Fruit fly (Drosophila melanogaster) whole organism, embryonic: ENCODE results near the gene Sclp.

Experiments
- Atf-2 ChIP-seq: fragments of 200-800 bp; sonication (Bioruptor generic); optimal IDR thresholded peaks from 2 replicates; lab custom pipeline; 2016; ENCODE audit warnings: missing biosample characterization, missing genetic modification characterization
- B-H1 ChIP-seq: fragments of 200-800 bp; sonication (Bioruptor generic); IDR thresholded peaks from 3 replicates; pipeline ENCODE4 v1.3.6; 2022; ENCODE audit warnings: missing biosample characterization, missing genetic modification characterization
- CG10979 ChIP-seq: fragments of 200-800 bp; sonication (Bioruptor generic); optimal IDR thresholded peaks from 2 replicates; lab custom pipeline; 2018; ENCODE audit warnings: missing biosample characterization, mild to moderate bottlenecking, missing genetic modification characterization, moderate library complexity
- CG11085 ChIP-seq: fragments of 200-800 bp; sonication (Bioruptor generic); IDR thresholded peaks from 2 replicates; pipeline ENCODE4 v1.3.6; 2022; ENCODE audit warnings: missing biosample characterization, missing genetic modification characterization
- CG11504 ChIP-seq: fragments of 200-800 bp; sonication (Bioruptor generic); optimal IDR thresholded peaks from 3 replicates; lab custom pipeline; 2019; ENCODE audit warnings: missing biosample characterization, mild to moderate bottlenecking, missing genetic modification characterization, moderate library complexity
- CG12104 ChIP-seq: fragments of 200-800 bp; sonication (Bioruptor generic); optimal IDR thresholded peaks from 3 replicates; lab custom pipeline; 2016; ENCODE audit warnings: missing biosample characterization, missing genetic modification characterization
- CG1233 ChIP-seq: fragments of 200-800 bp; sonication (Bioruptor generic); optimal IDR thresholded peaks from 4 replicates; lab custom pipeline; 2018; ENCODE audit warnings: missing biosample characterization, mild to moderate bottlenecking, missing genetic modification characterization
- CG12659 ChIP-seq: fragments of 200-800 bp; sonication (Bioruptor generic); optimal IDR thresholded peaks from 3 replicates; lab custom pipeline; 2017; ENCODE audit warnings: mild to moderate bottlenecking, missing biosample characterization, missing genetic modification reagents, missing genetic modification characterization
- CG14014 ChIP-seq: fragments of 200-800 bp; sonication (Bioruptor generic); IDR thresholded peaks from 2 replicates; pipeline ENCODE4 v1.3.6; 2022; ENCODE audit warnings: missing biosample characterization, missing genetic modification characterization
- CG15514 ChIP-seq: fragments of 200-800 bp; sonication (Bioruptor generic); optimal IDR thresholded peaks from 3 replicates; lab custom pipeline; 2017; ENCODE audit warnings: missing biosample characterization, missing genetic modification characterization, mild to moderate bottlenecking, moderate library complexity, missing genetic modification reagents
- CG1792 ChIP-seq: fragments of 200-800 bp; sonication (Bioruptor generic); optimal IDR thresholded peaks from 2 replicates; lab custom pipeline; 2016; ENCODE audit warnings: missing biosample characterization, missing genetic modification characterization
- CG2678 ChIP-seq: fragments of 200-800 bp; sonication (Bioruptor generic); optimal IDR thresholded peaks from 3 replicates; lab custom pipeline; 2019; ENCODE audit warnings: missing biosample characterization, mild to moderate bottlenecking, missing genetic modification characterization, moderate library complexity
- CG34422 ChIP-seq: fragments of 200-800 bp; sonication (Bioruptor generic); IDR thresholded peaks from 3 replicates; pipeline ENCODE4 v1.3.6; 2022; ENCODE audit warnings: missing biosample characterization, missing genetic modification characterization
- CG4424 ChIP-seq: fragments of 200-800 bp; sonication (Bioruptor generic); optimal IDR thresholded peaks from 3 replicates; lab custom pipeline; 2016; ENCODE audit warnings: missing biosample characterization, missing genetic modification characterization
- CG6272 ChIP-seq: fragments of 200-800 bp; sonication (Bioruptor generic); IDR thresholded peaks from 2 replicates; pipeline ENCODE4 v1.3.6; 2022; ENCODE audit warnings: missing biosample characterization, missing genetic modification characterization
- CG8290 ChIP-seq, 3 experiments: fragments of 200-800 bp; sonication (Bioruptor generic); optimal IDR thresholded peaks; 2 replicates each; lab custom pipeline; 2016 to 2019; ENCODE audit warnings: missing biosample characterization in 3 of 3, missing genetic modification characterization in 3 of 3, mild to moderate bottlenecking in 2 of 3, moderate library complexity in 1 of 3
- CG8388 ChIP-seq: fragments of 200-800 bp; sonication (Bioruptor generic); optimal IDR thresholded peaks from 2 replicates; lab custom pipeline; 2019; ENCODE audit warnings: missing biosample characterization, mild to moderate bottlenecking, missing genetic modification characterization, moderate library complexity
- CG8924 ChIP-seq: fragments of 200-800 bp; optimal IDR thresholded peaks from 3 replicates; lab custom pipeline; 2019; ENCODE audit warnings: missing biosample characterization, mild to moderate bottlenecking, missing genetic modification characterization, moderate library complexity
- CG9215 ChIP-seq: fragments of 200-800 bp; sonication (Bioruptor generic); IDR thresholded peaks from 2 replicates; pipeline ENCODE4 v1.3.6; 2022; ENCODE audit warnings: missing biosample characterization, missing genetic modification characterization
- CG9817 ChIP-seq: fragments of 200-800 bp; sonication (Bioruptor generic); optimal IDR thresholded peaks from 2 replicates; lab custom pipeline; 2018; ENCODE audit warnings: missing biosample characterization, mild to moderate bottlenecking, missing genetic modification characterization, moderate library complexity
- CrebB ChIP-seq: fragments of 200-800 bp; sonication (Bioruptor generic); optimal IDR thresholded peaks from 3 replicates; lab custom pipeline; 2018; ENCODE audit warnings: missing biosample characterization, mild to moderate bottlenecking, missing genetic modification characterization
- Dbx ChIP-seq: fragments of 200-800 bp; sonication (Bioruptor generic); IDR thresholded peaks from 3 replicates; pipeline ENCODE4 v1.3.6; 2022; ENCODE audit warnings: missing biosample characterization, missing genetic modification characterization
- Dek ChIP-seq: fragments of 200-800 bp; sonication (Bioruptor generic); optimal IDR thresholded peaks from 3 replicates; lab custom pipeline; 2019; ENCODE audit warnings: missing biosample characterization, mild to moderate bottlenecking, missing genetic modification characterization, moderate library complexity
- Gug ChIP-seq: fragments of 200-800 bp; sonication (Bioruptor generic); IDR thresholded peaks from 4 replicates; pipeline ENCODE4 v1.3.6; 2022; ENCODE audit warnings: missing biosample characterization, missing genetic modification characterization
- Mrtf ChIP-seq: fragments of 200-800 bp; sonication (Bioruptor generic); IDR thresholded peaks from 3 replicates; pipeline ENCODE4 v1.3.6; 2022; ENCODE audit warnings: missing biosample characterization, missing genetic modification characterization
- Nf-YA ChIP-seq: fragments of 200-800 bp; sonication (Bioruptor generic); IDR thresholded peaks from 2 replicates; pipeline ENCODE4 v1.3.6; 2022; ENCODE audit warnings: missing biosample characterization, missing genetic modification characterization
- Sox102F ChIP-seq: fragments of 200-800 bp; sonication (Bioruptor generic); optimal IDR thresholded peaks from 2 replicates; lab custom pipeline; 2018; ENCODE audit warnings: missing biosample characterization, mild to moderate bottlenecking, missing genetic modification characterization, moderate library complexity
- Stat92E ChIP-seq, 3 experiments: fragments of >200 bp in 2 of 3; fragments of 200-800 bp in 1 of 3; sonication (Bioruptor generic) in 1 of 3; optimal IDR thresholded peaks; 2 replicates each; lab custom pipeline; 2017 to 2019; ENCODE audit warnings: missing biosample characterization in 3 of 3, missing genetic modification characterization in 3 of 3, mild to moderate bottlenecking in 1 of 3, moderate library complexity in 1 of 3
- al ChIP-seq: fragments of 200-800 bp; sonication (Bioruptor generic); IDR thresholded peaks from 2 replicates; pipeline ENCODE4 v1.3.6; 2022; ENCODE audit warnings: missing biosample characterization, missing genetic modification characterization
- bcd ChIP-seq: fragments of 200-800 bp; sonication (Bioruptor generic); optimal IDR thresholded peaks from 2 replicates; lab custom pipeline; 2017; ENCODE audit warnings: missing biosample characterization, mild to moderate bottlenecking, missing genetic modification characterization
- chif ChIP-seq, 2 experiments: fragments of 200-800 bp; sonication (Bioruptor generic); optimal IDR thresholded peaks; 3 replicates each; lab custom pipeline; 2016; ENCODE audit warnings: missing biosample characterization in 2 of 2, missing genetic modification characterization in 2 of 2
- croc ChIP-seq: fragments of 200-800 bp; sonication (Bioruptor generic); conservative IDR thresholded peaks from 3 replicates; pipeline ENCODE4 v1.3.6; 2022; ENCODE audit warnings: missing biosample characterization, missing genetic modification characterization
- crol ChIP-seq: fragments of 200-800 bp; sonication (Bioruptor generic); IDR thresholded peaks from 2 replicates; pipeline ENCODE4 v1.3.6; 2022; ENCODE audit warnings: missing biosample characterization, missing genetic modification characterization
- dpn ChIP-seq, 2 experiments: fragments of 200-800 bp; sonication (Bioruptor generic); optimal IDR thresholded peaks; 3 replicates each; lab custom pipeline; 2016; ENCODE audit warnings: missing biosample characterization in 2 of 2, missing genetic modification characterization in 2 of 2
- ems ChIP-seq: fragments of 200-800 bp; sonication (Bioruptor generic); optimal IDR thresholded peaks from 3 replicates; lab custom pipeline; 2016; ENCODE audit warnings: missing biosample characterization, missing genetic modification characterization
- esg ChIP-seq: fragments of 200-800 bp; sonication (Bioruptor generic); conservative IDR thresholded peaks from 2 replicates; pipeline ENCODE4 v1.3.6; 2022; ENCODE audit warnings: missing biosample characterization, missing genetic modification characterization
- ewg ChIP-seq: fragments of 200-800 bp; sonication (Bioruptor generic); optimal IDR thresholded peaks from 3 replicates; lab custom pipeline; 2017; ENCODE audit warnings: mild to moderate bottlenecking, missing biosample characterization, missing genetic modification reagents, missing genetic modification characterization
- fd96Cb ChIP-seq: fragments of 200-800 bp; sonication (Bioruptor generic); optimal IDR thresholded peaks from 2 replicates; lab custom pipeline; 2018; ENCODE audit warnings: missing biosample characterization, mild to moderate bottlenecking, missing genetic modification characterization, moderate library complexity
- gro ChIP-seq: fragments of 200-800 bp; sonication (Bioruptor generic); optimal IDR thresholded peaks from 2 replicates; lab custom pipeline; 2016; ENCODE audit warnings: missing biosample characterization, missing genetic modification characterization
- her ChIP-seq: fragments of 200-800 bp; sonication (Bioruptor generic); optimal IDR thresholded peaks from 2 replicates; lab custom pipeline; 2016; ENCODE audit warnings: missing biosample characterization, missing genetic modification characterization
- hkb ChIP-seq, 2 experiments: fragments of 200-800 bp in 1 of 2; fragments of >200 bp in 1 of 2; sonication (Bioruptor generic) in 1 of 2; IDR thresholded peaks in 1 of 2; optimal IDR thresholded peaks in 1 of 2; 2 replicates each; pipeline versions ENCODE4 v1.3.6 to Lab custom; 2017 to 2022; ENCODE audit warnings: missing biosample characterization in 1 of 2, missing genetic modification characterization in 1 of 2
- lov ChIP-seq, 2 experiments: fragments of 200-800 bp in 1 of 2; fragments of >200 bp in 1 of 2; sonication (Bioruptor generic) in 1 of 2; IDR thresholded peaks in 1 of 2; optimal IDR thresholded peaks in 1 of 2; 2 replicates in 1 of 2; 3 replicates in 1 of 2; pipeline versions ENCODE4 v1.3.6 to Lab custom; 2017 to 2022; ENCODE audit warnings: missing biosample characterization in 1 of 2, missing genetic modification characterization in 1 of 2
- nerfin-1 ChIP-seq: fragments of 200-800 bp; sonication (Bioruptor generic); optimal IDR thresholded peaks from 3 replicates; lab custom pipeline; 2019; ENCODE audit warnings: missing biosample characterization, mild to moderate bottlenecking, missing genetic modification characterization, moderate library complexity
- ranshi ChIP-seq: fragments of 200-800 bp; sonication (Bioruptor generic); IDR thresholded peaks from 2 replicates; pipeline ENCODE4 v1.3.6; 2022; ENCODE audit warnings: missing biosample characterization, missing genetic modification characterization
- row ChIP-seq: fragments of 200-800 bp; sonication (Bioruptor generic); IDR thresholded peaks from 3 replicates; pipeline ENCODE4 v1.3.6; 2022; ENCODE audit warnings: missing biosample characterization, missing genetic modification characterization
- schlank ChIP-seq: fragments of 200-800 bp; sonication (Bioruptor generic); optimal IDR thresholded peaks from 2 replicates; lab custom pipeline; 2018; ENCODE audit warnings: missing biosample characterization, mild to moderate bottlenecking, missing genetic modification characterization
- scrt ChIP-seq: fragments of 200-800 bp; sonication (Bioruptor generic); optimal IDR thresholded peaks from 2 replicates; lab custom pipeline; 2018; ENCODE audit warnings: missing biosample characterization, mild to moderate bottlenecking, missing genetic modification characterization, moderate library complexity
- sisA ChIP-seq: fragments of 200-800 bp; sonication (Bioruptor generic); IDR thresholded peaks from 2 replicates; pipeline ENCODE4 v1.3.6; 2022; ENCODE audit warnings: missing biosample characterization, missing genetic modification characterization
- stc ChIP-seq: fragments of 200-800 bp; sonication (Bioruptor generic); IDR thresholded peaks from 2 replicates; pipeline ENCODE4 v1.3.6; 2022; ENCODE audit warnings: missing biosample characterization, missing genetic modification characterization

Gene Sclp

DNA sequence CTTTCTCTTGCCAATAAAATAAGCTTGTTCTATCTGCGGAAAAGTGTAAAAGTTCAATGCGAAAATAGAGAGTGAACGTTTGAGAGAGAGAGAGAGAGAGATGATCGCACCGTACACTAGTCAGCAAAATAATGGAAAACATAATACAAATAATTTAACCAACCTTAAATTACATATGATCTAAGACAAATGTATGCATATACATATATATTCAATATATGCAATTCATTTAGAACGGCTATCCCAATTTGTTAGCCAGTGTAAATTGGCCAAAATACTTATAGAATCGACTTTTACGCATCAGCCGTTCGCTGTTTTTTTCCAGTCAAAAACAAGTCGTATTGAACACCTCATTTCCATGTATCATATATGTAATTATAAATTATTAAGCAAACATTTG lies 751 bp upstream of the Sclp start (continued):
- TF ChIP-seq CG9817 (peak; percentile 50), croc (GFP tag; lab: Robert Waterston, UW) (0 out of 3 replicates have a peak, but pooled peaks have one; percentile 20), Dbx (peak; percentile 56; the same call in 2 of the 3 replicates), esg (GFP tag; lab: Robert Waterston, UW) (peak; percentile 50), chif (GFP tag; optimal IDR thresholded peaks at IDR 0.05; lab: Kevin White, UChicago) (peak in 1 of 2 experiments; percentile 7), her (GFP tag; lab: Kevin White, UChicago) (no peak), ems (no peak), Atf-2 (no peak), CG14014 (peak; percentile 78), CG10979 (peak; percentile 9), Mrtf (peak; percentile 75), ranshi (GFP tag; lab: Robert Waterston, UW) (peak; percentile 63), crol (GFP tag; lab: Robert Waterston, UW) (no peak), hkb (optimal IDR thresholded peaks at IDR 0.05; lab: Kevin White, UChicago) (no peak), hkb (GFP tag; IDR thresholded peaks at IDR 0.05; lab: Robert Waterston, UW) (peak; percentile 68), CG11504 (tag; lab: Kevin White, UChicago) (no peak), Dek (tag; lab: Kevin White, UChicago) (peak; percentile 32), sisA (peak; percentile 24; the same call in 1 of the 2 replicates), row (GFP tag; lab: Robert Waterston, UW) (peak; percentile 72), CG9215 (GFP tag; lab: Robert Waterston, UW) (peak; percentile 45; the same call in 1 of the 2 replicates), scrt (peak; percentile 8), Nf-YA (GFP tag; lab: Robert Waterston, UW) (no peak), stc (GFP tag; lab: Robert Waterston, UW) (peak; percentile 74), Gug (GFP tag; lab: Robert Waterston, UW) (peak; percentile 28; the same call in 1 of the 4 replicates), schlank (tag; lab: Kevin White, UChicago) (peak; percentile 11), CG8290 (GFP tag; optimal IDR thresholded peaks at IDR 0.05; lab: Kevin White, UChicago) (no peak), CG8290 (tag; optimal IDR thresholded peaks at IDR 0.05; lab: Kevin White, UChicago) (peak in 1 of 2 experiments; percentile 85), bcd (GFP tag; lab: Kevin White, UChicago) (peak; percentile 36), B-H1 (GFP tag; lab: Robert Waterston, UW) (peak; percentile 62), lov (optimal IDR thresholded peaks at IDR 0.05; lab: Kevin White, UChicago) (no peak), lov (GFP tag; IDR thresholded peaks at IDR 0.05; lab: Robert Waterston, UW) (peak; percentile 39; the same call in 1 of the 3 replicates), CG12659 (peak; percentile 25), CG11085 (peak; percentile 46; the same call in 1 of the 2 replicates), CG1792 (GFP tag; lab: Kevin White, UChicago) (no peak), CG8924 (tag; lab: Kevin White, UChicago) (no peak), CG6272 (0 out of 2 replicates have a peak, but pooled peaks have one; percentile 32), Stat92E (GFP tag; optimal IDR thresholded peaks at IDR 0.05; lab: Kevin White, UChicago) (no peak), nerfin-1 (no peak), CG4424 (no peak), fd96Cb (peak; percentile 32), CG1233 (GFP tag; lab: Kevin White, UChicago) (peak; percentile 13), al (GFP tag; lab: Robert Waterston, UW) (peak; percentile 56), CG15514 (GFP tag; lab: Kevin White, UChicago) (peak; percentile 19), CG34422 (GFP tag; lab: Robert Waterston, UW) (peak; percentile 65; the same call in 2 of the 3 replicates), Sox102F (GFP tag; lab: Kevin White, UChicago) (peak; percentile 59), gro (peak; percentile 8), dpn (GFP tag; optimal IDR thresholded peaks at IDR 0.05; lab: Kevin White, UChicago) (peak in 1 of 2 experiments; percentile 39), CG2678 (peak; percentile 73), CG8388 (GFP tag; lab: Kevin White, UChicago) (peak; percentile 6), CrebB (tag; lab: Kevin White, UChicago) (peak; percentile 18), ewg (GFP tag; lab: Kevin White, UChicago) (no peak), CG12104 (GFP tag; lab: Kevin White, UChicago) (no peak)
